Fruit fly (Drosophila melanogaster) whole organism, embryonic: ENCODE results near the gene Jhbp11.

Experiments used
- Bteb2 ChIP-seq: fragments of 200-800 bp; sonication (Bioruptor generic); optimal IDR thresholded peaks from 2 replicates; lab custom pipeline; 2016; ENCODE audit warnings: missing biosample characterization, missing genetic modification characterization
- CG11456 ChIP-seq: fragments of 200-800 bp; sonication (Bioruptor generic); IDR thresholded peaks from 3 replicates; pipeline ENCODE4 v1.3.6; 2022; ENCODE audit warnings: missing biosample characterization, missing genetic modification characterization
- CG11696 ChIP-seq: fragments of 200-800 bp; sonication (Bioruptor generic); IDR thresholded peaks from 2 replicates; pipeline ENCODE4 v1.3.6; 2022; ENCODE audit warnings: missing biosample characterization, missing genetic modification characterization
- CG12104 ChIP-seq: fragments of 200-800 bp; sonication (Bioruptor generic); optimal IDR thresholded peaks from 3 replicates; lab custom pipeline; 2016; ENCODE audit warnings: missing biosample characterization, missing genetic modification characterization
- CG12769 ChIP-seq: fragments of 200-800 bp; sonication (Bioruptor generic); optimal IDR thresholded peaks from 2 replicates; lab custom pipeline; 2019; ENCODE audit warnings: missing biosample characterization, mild to moderate bottlenecking, missing genetic modification characterization, moderate library complexity
- CG14710 ChIP-seq: fragments of 200-800 bp; sonication (Bioruptor generic); optimal IDR thresholded peaks from 3 replicates; lab custom pipeline; 2019; ENCODE audit warnings: missing biosample characterization, mild to moderate bottlenecking, missing genetic modification characterization, moderate library complexity
- CG1603 ChIP-seq: fragments of 200-800 bp; sonication (Bioruptor generic); optimal IDR thresholded peaks from 2 replicates; lab custom pipeline; 2019; ENCODE audit warnings: missing biosample characterization, mild to moderate bottlenecking, missing genetic modification characterization, moderate library complexity
- CG17802 ChIP-seq: fragments of 200-800 bp; sonication (Bioruptor generic); optimal IDR thresholded peaks from 2 replicates; lab custom pipeline; 2018; ENCODE audit warnings: missing biosample characterization, mild to moderate bottlenecking, missing genetic modification characterization, moderate library complexity
- CG18599 ChIP-seq: fragments of 200-800 bp; sonication (Bioruptor generic); optimal IDR thresholded peaks from 3 replicates; lab custom pipeline; 2017; ENCODE audit warnings: missing biosample characterization, missing genetic modification characterization, mild to moderate bottlenecking, moderate library complexity, missing genetic modification reagents
- CG2712 ChIP-seq: fragments of 200-800 bp; optimal IDR thresholded peaks from 3 replicates; lab custom pipeline; 2019; ENCODE audit warnings: missing biosample characterization, mild to moderate bottlenecking, missing genetic modification characterization, moderate library complexity
- CG31388 ChIP-seq: fragments of 200-800 bp; sonication (Bioruptor generic); optimal IDR thresholded peaks from 2 replicates; lab custom pipeline; 2016; ENCODE audit warnings: missing biosample characterization, missing genetic modification characterization
- CG34224 ChIP-seq: fragments of 200-800 bp; sonication (Bioruptor generic); IDR thresholded peaks from 3 replicates; pipeline ENCODE4 v1.3.6; 2022; ENCODE audit warnings: missing biosample characterization, missing genetic modification characterization; ENCODE audit not compliant: partially characterized antibody
- CG34376 ChIP-seq: fragments of 200-800 bp; sonication (Bioruptor generic); optimal IDR thresholded peaks from 2 replicates; lab custom pipeline; 2018; ENCODE audit warnings: missing biosample characterization, mild to moderate bottlenecking, missing genetic modification characterization
- CG3847 ChIP-seq: fragments of 200-800 bp; sonication (Bioruptor generic); IDR thresholded peaks from 2 replicates; pipeline ENCODE4 v1.3.6; 2022; ENCODE audit warnings: missing biosample characterization, missing genetic modification characterization
- CG6175 ChIP-seq: fragments of 200-800 bp; sonication (Bioruptor generic); IDR thresholded peaks from 3 replicates; pipeline ENCODE4 v1.3.6; 2022; ENCODE audit warnings: missing biosample characterization, missing genetic modification characterization
- Dfd ChIP-seq, 2 experiments: fragments of >200 bp; optimal IDR thresholded peaks; 2 replicates each; lab custom pipeline; 2017; ENCODE audit warnings: missing biosample characterization in 2 of 2, missing genetic modification characterization in 2 of 2
- Hmr ChIP-seq: fragments of 200-800 bp; sonication (Bioruptor generic); optimal IDR thresholded peaks from 3 replicates; lab custom pipeline; 2017; ENCODE audit warnings: mild to moderate bottlenecking, missing biosample characterization, missing genetic modification reagents, missing genetic modification characterization
- Hr39 ChIP-seq: fragments of >200 bp; optimal IDR thresholded peaks from 2 replicates; lab custom pipeline; 2017
- Lhr ChIP-seq: fragments of 200-800 bp; sonication (Bioruptor generic); optimal IDR thresholded peaks from 3 replicates; lab custom pipeline; 2017; ENCODE audit warnings: mild to moderate bottlenecking, missing biosample characterization, missing genetic modification reagents, missing genetic modification characterization
- Nf-YC ChIP-seq: fragments of 200-800 bp; optimal IDR thresholded peaks from 3 replicates; lab custom pipeline; 2019; ENCODE audit warnings: missing biosample characterization, mild to moderate bottlenecking, missing genetic modification characterization, moderate library complexity
- Pdp1 ChIP-seq, 2 experiments: fragments of 200-800 bp; sonication (Bioruptor generic); optimal IDR thresholded peaks; 3 replicates each; lab custom pipeline; 2016; ENCODE audit warnings: missing biosample characterization in 2 of 2, missing genetic modification characterization in 2 of 2, mild to moderate bottlenecking in 1 of 2, moderate library complexity in 1 of 2
- Side ChIP-seq: fragments of 200-800 bp; sonication (Bioruptor generic); optimal IDR thresholded peaks from 2 replicates; lab custom pipeline; 2016; ENCODE audit warnings: missing biosample characterization, missing genetic modification characterization
- Taf1 ChIP-seq: fragments of 200-800 bp; sonication (Bioruptor generic); IDR thresholded peaks from 2 replicates; pipeline ENCODE4 v1.3.6; 2022; ENCODE audit warnings: missing biosample characterization, missing genetic modification characterization
- amos ChIP-seq: fragments of 200-800 bp; sonication (Bioruptor generic); IDR thresholded peaks from 2 replicates; pipeline ENCODE4 v1.3.6; 2022; ENCODE audit warnings: missing biosample characterization, missing genetic modification characterization; ENCODE audit not compliant: partially characterized antibody
- aop ChIP-seq: fragments of 200-800 bp; sonication (Bioruptor generic); IDR thresholded peaks from 2 replicates; pipeline ENCODE4 v1.3.6; 2022; ENCODE audit warnings: missing biosample characterization, missing genetic modification characterization
- ara ChIP-seq: fragments of 200-800 bp; sonication (Bioruptor generic); IDR thresholded peaks from 2 replicates; pipeline ENCODE4 v1.3.6; 2022; ENCODE audit warnings: missing biosample characterization, missing genetic modification characterization
- ato ChIP-seq: fragments of 200-800 bp; sonication (Bioruptor generic); IDR thresholded peaks from 2 replicates; pipeline ENCODE4 v1.3.6; 2022; ENCODE audit warnings: missing biosample characterization, missing genetic modification characterization; ENCODE audit not compliant: partially characterized antibody
- az2 ChIP-seq: fragments of 200-800 bp; sonication (Bioruptor generic); optimal IDR thresholded peaks from 3 replicates; lab custom pipeline; 2016; ENCODE audit warnings: missing biosample characterization, missing genetic modification characterization
- bcd ChIP-seq: fragments of 200-800 bp; sonication (Bioruptor generic); optimal IDR thresholded peaks from 2 replicates; lab custom pipeline; 2017; ENCODE audit warnings: missing biosample characterization, mild to moderate bottlenecking, missing genetic modification characterization
- caup ChIP-seq: fragments of 200-800 bp; sonication (Bioruptor generic); optimal IDR thresholded peaks from 3 replicates; lab custom pipeline; 2017; ENCODE audit warnings: missing biosample characterization, mild to moderate bottlenecking, missing genetic modification characterization, moderate library complexity; ENCODE audit not compliant: severe bottlenecking
- chn ChIP-seq: fragments of 200-800 bp; sonication (Bioruptor generic); optimal IDR thresholded peaks from 2 replicates; lab custom pipeline; 2016; ENCODE audit warnings: missing biosample characterization, missing genetic modification characterization
- fru ChIP-seq: fragments of >200 bp; optimal IDR thresholded peaks from 2 replicates; lab custom pipeline; 2017
- ftz-f1 ChIP-seq: fragments of 200-800 bp; sonication (Bioruptor generic); optimal IDR thresholded peaks from 2 replicates; lab custom pipeline; 2016; ENCODE audit warnings: missing biosample characterization, missing genetic modification characterization
- gcm ChIP-seq: fragments of 200-800 bp; sonication (Bioruptor generic); optimal IDR thresholded peaks from 2 replicates; lab custom pipeline; 2019; ENCODE audit warnings: missing biosample characterization, mild to moderate bottlenecking, missing genetic modification characterization, moderate library complexity
- ind ChIP-seq: fragments of 200-800 bp; sonication (Bioruptor generic); optimal IDR thresholded peaks from 3 replicates; lab custom pipeline; 2016; ENCODE audit warnings: missing biosample characterization, missing genetic modification characterization
- klu ChIP-seq: fragments of 200-800 bp; sonication (Bioruptor generic); IDR thresholded peaks from 2 replicates; pipeline ENCODE4 v1.3.6; 2022; ENCODE audit warnings: missing biosample characterization, missing genetic modification characterization
- lmd ChIP-seq: fragments of 200-800 bp; sonication (Bioruptor generic); IDR thresholded peaks from 2 replicates; pipeline ENCODE4 v1.3.6; 2022; ENCODE audit warnings: missing biosample characterization, missing genetic modification characterization
- mirr ChIP-seq: fragments of 200-800 bp; sonication (Bioruptor generic); optimal IDR thresholded peaks from 3 replicates; lab custom pipeline; 2018; ENCODE audit warnings: missing biosample characterization, mild to moderate bottlenecking, missing genetic modification characterization
- odd ChIP-seq: fragments of 200-800 bp; sonication (Bioruptor generic); optimal IDR thresholded peaks from 2 replicates; lab custom pipeline; 2017; ENCODE audit warnings: missing biosample characterization, mild to moderate bottlenecking, missing genetic modification characterization
- onecut ChIP-seq: fragments of 200-800 bp; sonication (Bioruptor generic); IDR thresholded peaks from 2 replicates; pipeline ENCODE4 v1.3.6; 2022; ENCODE audit warnings: missing biosample characterization, missing genetic modification characterization
- run ChIP-seq: fragments of 200-800 bp; sonication (Bioruptor generic); optimal IDR thresholded peaks from 3 replicates; lab custom pipeline; 2018; ENCODE audit warnings: missing biosample characterization, mild to moderate bottlenecking, missing genetic modification characterization
- sc ChIP-seq, 3 experiments: fragments of >200 bp in 2 of 3; fragments of 200-800 bp in 1 of 3; sonication (Bioruptor generic) in 1 of 3; optimal IDR thresholded peaks; 2 replicates in 2 of 3; 3 replicates in 1 of 3; lab custom pipeline; 2017; ENCODE audit warnings: mild to moderate bottlenecking in 1 of 3, missing biosample characterization in 1 of 3, missing genetic modification characterization in 1 of 3, missing genetic modification reagents in 1 of 3
- shn ChIP-seq: fragments of 200-800 bp; sonication (Bioruptor generic); optimal IDR thresholded peaks from 3 replicates; lab custom pipeline; 2016; ENCODE audit warnings: missing biosample characterization, missing genetic modification characterization
- so ChIP-seq: fragments of 200-800 bp; sonication (Bioruptor generic); IDR thresholded peaks from 3 replicates; pipeline ENCODE4 v1.3.6; 2022; ENCODE audit warnings: missing biosample characterization, missing genetic modification characterization
- tap ChIP-seq: fragments of 200-800 bp; optimal IDR thresholded peaks from 3 replicates; lab custom pipeline; 2019; ENCODE audit warnings: missing biosample characterization, mild to moderate bottlenecking, missing genetic modification characterization, moderate library complexity
- ttk ChIP-seq: fragments of 200-800 bp; sonication (Bioruptor generic); IDR thresholded peaks from 2 replicates; pipeline ENCODE4 v2.1.2; 2022; ENCODE audit warnings: missing biosample characterization, missing genetic modification characterization
- vvl ChIP-seq: fragments of 200-800 bp; sonication (Bioruptor generic); IDR thresholded peaks from 2 replicates; pipeline ENCODE4 v1.3.6; 2022; ENCODE audit warnings: missing biosample characterization, missing genetic modification characterization
- zen ChIP-seq: fragments of 200-800 bp; sonication (Bioruptor generic); optimal IDR thresholded peaks from 3 replicates; lab custom pipeline; 2018; ENCODE audit warnings: missing biosample characterization, mild to moderate bottlenecking, missing genetic modification characterization, moderate library complexity

Jhbp11 gene

DNA sequence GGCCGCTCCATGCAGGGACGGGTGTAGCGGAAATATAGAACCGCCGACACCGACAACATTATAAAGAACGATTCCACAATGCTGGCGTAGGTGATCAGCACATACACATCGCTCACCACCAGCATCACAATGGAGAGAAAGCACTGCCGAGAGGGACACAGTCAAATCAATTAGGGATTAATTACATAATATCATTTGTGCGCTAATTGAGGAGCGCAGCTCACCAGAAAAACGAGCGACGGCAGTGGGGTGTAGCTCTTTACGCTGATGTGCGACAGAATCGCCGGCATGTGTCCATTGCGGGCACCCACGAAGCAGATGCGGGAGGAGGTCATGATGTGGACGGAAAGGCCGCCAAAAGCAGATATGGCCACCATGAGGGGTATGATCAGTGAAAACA, 8.4 kb downstream of the Jhbp11 start:
- no peak for TF ChIP-seq so (GFP tag; lab: Robert Waterston, UW)
- no peak for TF ChIP-seq Hr39 (lab: Kevin White, UChicago)
- TF ChIP-seq ttk, result no peak
- no peak for TF ChIP-seq vvl (GFP tag; lab: Robert Waterston, UW)
- no peak for TF ChIP-seq odd (GFP tag; lab: Kevin White, UChicago)
- no peak for TF ChIP-seq CG11456
- TF ChIP-seq ato (GFP tag; lab: Robert Waterston, UW), result no peak
- TF ChIP-seq Dfd (GFP tag; optimal IDR thresholded peaks at IDR 0.05; lab: Kevin White, UChicago), result no peak
- TF ChIP-seq Pdp1 (GFP tag; optimal IDR thresholded peaks at IDR 0.05; lab: Kevin White, UChicago), result peak in 1 of 2 experiments; percentile 51
- TF ChIP-seq Lhr (GFP tag; lab: Kevin White, UChicago), result no peak
- no peak for TF ChIP-seq CG14710 (tag; lab: Kevin White, UChicago)
- TF ChIP-seq ind (GFP tag; lab: Kevin White, UChicago), result no peak
- no peak for TF ChIP-seq amos (GFP tag; lab: Robert Waterston, UW)
- no peak for TF ChIP-seq shn (GFP tag; lab: Kevin White, UChicago)
- no peak for TF ChIP-seq Side (GFP tag; lab: Kevin White, UChicago)
- TF ChIP-seq CG17802, result no peak
- peak; percentile 74 for TF ChIP-seq gcm (GFP tag; lab: Kevin White, UChicago)

- peak; percentile 92 for TF ChIP-seq az2
- peak; percentile 93 for TF ChIP-seq caup (GFP tag; lab: Kevin White, UChicago)
- peak; percentile 81 for TF ChIP-seq zen (tag; lab: Kevin White, UChicago)
- TF ChIP-seq CG18599 (GFP tag; lab: Kevin White, UChicago), result peak; percentile 94
- TF ChIP-seq klu, result peak; percentile 85
- peak; percentile 91 for TF ChIP-seq lmd (GFP tag; lab: Robert Waterston, UW)
- no peak for TF ChIP-seq CG12769
- peak; percentile 64 for TF ChIP-seq mirr (GFP tag; lab: Kevin White, UChicago)
- peak; percentile 92 for TF ChIP-seq ind (GFP tag; lab: Kevin White, UChicago)
- 0 out of 2 replicates have a peak, but pooled peaks have one; percentile 40 for TF ChIP-seq aop (GFP tag; lab: Robert Waterston, UW)
- peak; percentile 77 for TF ChIP-seq CG11696 (GFP tag; lab: Robert Waterston, UW)
- TF ChIP-seq CG1603 (tag; lab: Kevin White, UChicago), result peak; percentile 50
- peak; percentile 93 for TF ChIP-seq CG3847 (GFP tag; lab: Robert Waterston, UW)
- TF ChIP-seq ftz-f1 (GFP tag; lab: Kevin White, UChicago), result peak; percentile 78
- peak; percentile 88 for TF ChIP-seq ara (GFP tag; lab: Robert Waterston, UW)
- TF ChIP-seq chn (GFP tag; lab: Kevin White, UChicago), result peak; percentile 93
- peak; percentile 86; the same call in 2 of the 3 replicates for TF ChIP-seq CG6175
- no peak for TF ChIP-seq sc (optimal IDR thresholded peaks at IDR 0.05; lab: Kevin White, UChicago)
- peak; percentile 76 for TF ChIP-seq sc (GFP tag; optimal IDR thresholded peaks at IDR 0.05; lab: Kevin White, UChicago)
- peak; percentile 82 for TF ChIP-seq Taf1 (GFP tag; lab: Robert Waterston, UW)
- TF ChIP-seq CG2712 (tag; lab: Kevin White, UChicago), result peak; percentile 93
- peak; percentile 78 for TF ChIP-seq Bteb2 (GFP tag; lab: Kevin White, UChicago)
- TF ChIP-seq fru (lab: Kevin White, UChicago), result no peak
- peak; percentile 83 for TF ChIP-seq CG34376 (GFP tag; lab: Kevin White, UChicago)
- peak; percentile 91 for TF ChIP-seq bcd (GFP tag; lab: Kevin White, UChicago)
- peak; percentile 95 for TF ChIP-seq Hmr
- peak; percentile 83 for TF ChIP-seq onecut (GFP tag; lab: Robert Waterston, UW)
- TF ChIP-seq Dfd (GFP tag; optimal IDR thresholded peaks at IDR 0.05; lab: Kevin White, UChicago), result no peak
- TF ChIP-seq CG34224, result peak; percentile 98
- peak; percentile 60 for TF ChIP-seq run (tag; lab: Kevin White, UChicago)
- TF ChIP-seq Nf-YC (tag; lab: Kevin White, UChicago), result peak; percentile 82
- TF ChIP-seq tap (tag; lab: Kevin White, UChicago), result no peak
- TF ChIP-seq CG12104, result peak; percentile 85
- TF ChIP-seq CG31388 (GFP tag; lab: Kevin White, UChicago), result peak; percentile 78
These were observed 11.0 kb downstream of the Jhbp11 start, which contains the start of the genes gb and CG5815 for dm6 chr3R:27111784-27112602. TSS of gene gb (minus strand) at chr3R:27112270. TSS of gene CG5815 (plus strand) at chr3R:27112566.
